Worm (Caenorhabditis elegans) whole organism, mixed stage, embryonic: ENCODE measurements around the gene D1014.4.

ENCODE experiments used
- bed-3 ChIP-seq: fragments of 200-800 bp; sonication (Bioruptor generic); optimal IDR thresholded peaks from 3 replicates; lab custom pipeline; 2018; ENCODE audit warnings: mild to moderate bottlenecking, missing genetic modification characterization, moderate library complexity, missing compliant biosample characterization
- ces-1 ChIP-seq: fragments of 150-350 bp; optimal IDR thresholded peaks from 2 replicates; lab custom pipeline; 2014; ENCODE audit warnings: missing biosample characterization, missing genetic modification reagents, missing genetic modification characterization
- elt-3 ChIP-seq: fragments of 150-350 bp; optimal IDR thresholded peaks from 2 replicates; lab custom pipeline; 2014; ENCODE audit warnings: missing biosample characterization, missing genetic modification characterization
- mep-1 ChIP-seq: fragments of 150-350 bp; optimal IDR thresholded peaks from 2 replicates; lab custom pipeline; 2017; ENCODE audit warnings: missing biosample characterization, missing genetic modification reagents, missing genetic modification characterization, inconsistent platforms
- nhr-28 ChIP-seq: fragments of 150-350 bp; optimal IDR thresholded peaks from 2 replicates; lab custom pipeline; 2014; ENCODE audit warnings: missing biosample characterization, missing genetic modification characterization
- nhr-76 ChIP-seq: sonication (generic microtip); optimal IDR thresholded peaks from 2 replicates; lab custom pipeline; 2017; ENCODE audit warnings: missing biosample characterization, missing genetic modification characterization
- snpc-4 ChIP-seq: fragments of 150-350 bp; optimal IDR thresholded peaks from 2 replicates; lab custom pipeline; 2014; ENCODE audit warnings: missing biosample characterization, missing genetic modification characterization
- unc-39 ChIP-seq: fragments of 150-350 bp; optimal IDR thresholded peaks from 2 replicates; lab custom pipeline; 2014; ENCODE audit warnings: missing biosample characterization, missing genetic modification characterization
- unc-62 ChIP-seq: fragments of 150-350 bp; optimal IDR thresholded peaks from 2 replicates; lab custom pipeline; 2014; ENCODE audit warnings: missing biosample characterization, missing genetic modification reagents, missing genetic modification characterization

ce11 chrV:8159629-8160028, 26.6 kb downstream of the D1014.4 start, which contains the start of gene F20D6.6:
- TF ChIP-seq snpc-4 (tag; lab: Kevin White, UChicago) (no peak), bed-3 (GFP tag; lab: Kevin White, UChicago) (no peak), nhr-28 (no peak), ces-1 (no peak), unc-62 (GFP tag; lab: Kevin White, UChicago) (no peak), nhr-76 (no peak), mep-1 (no peak), elt-3 (no peak), unc-39 (tag; lab: Kevin White, UChicago) (no peak)
